Worm (Caenorhabditis elegans): ENCODE results near the gene tag-120.

Gene tag-120

ce11 chrV:9724021-9724671, 14.5 kb upstream of the tag-120 start, which contains the start of gene slcr-46.3:
slcr-46.3 (minus strand) TSS chrV:9724106.
- TF ChIP-seq hmg-1.2 (GFP tag; IDR thresholded peaks at IDR 0.05) = peak; percentile 33; the same call in 1 of the 2 replicates
- TF ChIP-seq tlf-1 (GFP tag; optimal IDR thresholded peaks at IDR 0.05) = no peak
- TF ChIP-seq ceh-58 (GFP tag; IDR thresholded peaks at IDR 0.05) = no peak

- TF ChIP-seq Y53F4B.3 (GFP tag; IDR thresholded peaks at IDR 0.05) = no peak
- no peak for TF ChIP-seq egrh-3 (GFP tag; IDR thresholded peaks at IDR 0.05)
- no peak for TF ChIP-seq F22D6.2 (tag; optimal IDR thresholded peaks at IDR 0.05)
- no peak for TF ChIP-seq let-526 (GFP tag; IDR thresholded peaks at IDR 0.05)
- no peak for TF ChIP-seq nhr-179 (tag; optimal IDR thresholded peaks at IDR 0.05)
- no peak for TF ChIP-seq ceh-27 (GFP tag; optimal IDR thresholded peaks at IDR 0.05)
- TF ChIP-seq tlf-1 (GFP tag; optimal IDR thresholded peaks at IDR 0.05) = no peak
Observed at ce11 chrV:9716397-9716796, 6.8 kb upstream of the tag-120 start, which contains the start of gene str-188. str-188 (plus strand) TSS chrV:9716697.

ce11 chrV:9714909-9715308, 5.3 kb upstream of the tag-120 start, which contains the start of gene F40F9.3:
F40F9.3 (plus strand) TSS chrV:9715209.
- TF ChIP-seq ztf-28 (GFP tag; IDR thresholded peaks at IDR 0.05) (no peak), lir-1 (GFP tag; conservative IDR thresholded peaks at IDR 0.05) (no peak), egl-18 (GFP tag; IDR thresholded peaks at IDR 0.05) (no peak), F57A8.1 (GFP tag; optimal IDR thresholded peaks at IDR 0.05) (no peak), B0261.1 (tag; optimal IDR thresholded peaks at IDR 0.05) (no peak), ztf-26 (tag; optimal IDR thresholded peaks at IDR 0.05) (no peak), bed-2 (GFP tag; IDR thresholded peaks at IDR 0.05) (no peak), lin-40 (tag; optimal IDR thresholded peaks at IDR 0.05) (no peak), ekl-4 (GFP tag; IDR thresholded peaks at IDR 0.05) (no peak), cebp-1 (GFP tag; IDR thresholded peaks at IDR 0.05) (no peak), cebp-1 (tag; optimal IDR thresholded peaks at IDR 0.05) (no peak), Y79H2A.3 (GFP tag; conservative IDR thresholded peaks at IDR 0.05) (no peak), mes-4 (tag; optimal IDR thresholded peaks at IDR 0.05) (no peak), let-526 (GFP tag; IDR thresholded peaks at IDR 0.05) (no peak), mcd-1 (GFP tag; IDR thresholded peaks at IDR 0.05) (no peak)

- no peak for TF ChIP-seq hlh-12 (tag; optimal IDR thresholded peaks at IDR 0.05)
- no peak for TF ChIP-seq nfya-1 (tag; optimal IDR thresholded peaks at IDR 0.05; ENCODE audit: borderline replicate concordance, insufficient read depth)
- no peak for TF ChIP-seq madf-8 (GFP tag; conservative IDR thresholded peaks at IDR 0.05)
- no peak for TF ChIP-seq madf-10 (tag; optimal IDR thresholded peaks at IDR 0.05)
- no peak for TF ChIP-seq ztf-28 (GFP tag; IDR thresholded peaks at IDR 0.05)
- no peak for TF ChIP-seq tbx-9 (tag; optimal IDR thresholded peaks at IDR 0.05; ENCODE audit: borderline replicate concordance)
- TF ChIP-seq nhr-80 (tag; optimal IDR thresholded peaks at IDR 0.05) = no peak
- TF ChIP-seq akir-1 (GFP tag; optimal IDR thresholded peaks at IDR 0.05) = no peak
- no peak for TF ChIP-seq lag-1 (GFP tag; IDR thresholded peaks at IDR 0.05)
- no peak for TF ChIP-seq mes-4 (tag; optimal IDR thresholded peaks at IDR 0.05)
- TF ChIP-seq lin-54 (GFP tag; optimal IDR thresholded peaks at IDR 0.05) = no peak
- no peak for TF ChIP-seq F49E8.2 (tag; optimal IDR thresholded peaks at IDR 0.05; ENCODE audit: insufficient read depth)
- no peak for TF ChIP-seq F10E7.11 (tag; optimal IDR thresholded peaks at IDR 0.05)
- no peak for TF ChIP-seq F55B11.4 (tag; optimal IDR thresholded peaks at IDR 0.05; ENCODE audit: borderline replicate concordance, insufficient read depth)
Observed at ce11 chrV:9713532-9713931, 3.9 kb upstream of the tag-120 start, which contains the start of gene F40F9.10. F40F9.10 (minus strand) TSS chrV:9713632.

All from whole organism, young adult.